Fruit fly (Drosophila melanogaster) whole organism, embryonic: ENCODE results near the gene endos.
A peak's percentile ranks its signal among the peaks of the same experiment; 100 is the strongest.

Experiments
- Bteb2 ChIP-seq: fragments of 200-800 bp; sonication (Bioruptor generic); optimal IDR thresholded peaks from 2 replicates; lab custom pipeline; 2016; ENCODE audit warnings: missing biosample characterization, missing genetic modification characterization
- CG10147 ChIP-seq: fragments of 200-800 bp; sonication (Bioruptor generic); optimal IDR thresholded peaks from 2 replicates; lab custom pipeline; 2019; ENCODE audit warnings: missing biosample characterization, mild to moderate bottlenecking, missing genetic modification characterization, moderate library complexity
- CG10654 ChIP-seq: fragments of 200-800 bp; sonication (Bioruptor generic); optimal IDR thresholded peaks from 2 replicates; lab custom pipeline; 2016; ENCODE audit warnings: missing biosample characterization, missing genetic modification characterization
- CG12219 ChIP-seq: fragments of 200-800 bp; sonication (Bioruptor generic); optimal IDR thresholded peaks from 3 replicates; lab custom pipeline; 2018; ENCODE audit warnings: missing biosample characterization, mild to moderate bottlenecking, missing genetic modification characterization
- CG13287 ChIP-seq: fragments of 200-800 bp; sonication (Bioruptor generic); IDR thresholded peaks from 2 replicates; pipeline ENCODE4 v1.3.6; 2022; ENCODE audit warnings: missing biosample characterization, missing genetic modification characterization; ENCODE audit not compliant: partially characterized antibody
- CG15696 ChIP-seq: fragments of 200-800 bp; sonication (Bioruptor generic); optimal IDR thresholded peaks from 2 replicates; lab custom pipeline; 2019; ENCODE audit warnings: missing biosample characterization, mild to moderate bottlenecking, missing genetic modification characterization, moderate library complexity
- CG1602 ChIP-seq: fragments of 200-800 bp; sonication (Bioruptor generic); optimal IDR thresholded peaks from 3 replicates; lab custom pipeline; 2016; ENCODE audit warnings: missing biosample characterization, missing genetic modification characterization
- CG16863 ChIP-seq: fragments of 200-800 bp; sonication (Bioruptor generic); optimal IDR thresholded peaks from 3 replicates; lab custom pipeline; 2016; ENCODE audit warnings: missing biosample characterization, missing genetic modification characterization
- CG17829 ChIP-seq: fragments of 200-800 bp; optimal IDR thresholded peaks from 2 replicates; lab custom pipeline; 2019; ENCODE audit warnings: missing biosample characterization, mild to moderate bottlenecking, missing genetic modification characterization, moderate library complexity
- CG17912 ChIP-seq: fragments of 200-800 bp; sonication (Bioruptor generic); optimal IDR thresholded peaks from 2 replicates; lab custom pipeline; 2018; ENCODE audit warnings: missing biosample characterization, mild to moderate bottlenecking, missing genetic modification characterization
- CG18262 ChIP-seq: fragments of 200-800 bp; optimal IDR thresholded peaks from 3 replicates; lab custom pipeline; 2019; ENCODE audit warnings: missing biosample characterization, mild to moderate bottlenecking, missing genetic modification characterization, moderate library complexity
- CG18619 ChIP-seq: fragments of 200-800 bp; sonication (Bioruptor generic); optimal IDR thresholded peaks from 3 replicates; lab custom pipeline; 2017; ENCODE audit warnings: missing biosample characterization, mild to moderate bottlenecking, missing genetic modification characterization
- CG32767 ChIP-seq: fragments of 200-800 bp; sonication (Bioruptor generic); IDR thresholded peaks from 2 replicates; pipeline ENCODE4 v1.3.6; 2022; ENCODE audit warnings: missing biosample characterization, missing genetic modification characterization
- CG3847 ChIP-seq: fragments of 200-800 bp; sonication (Bioruptor generic); IDR thresholded peaks from 2 replicates; pipeline ENCODE4 v1.3.6; 2022; ENCODE audit warnings: missing biosample characterization, missing genetic modification characterization
- CG4282 ChIP-seq: fragments of 200-800 bp; sonication (Bioruptor generic); optimal IDR thresholded peaks from 2 replicates; lab custom pipeline; 2016; ENCODE audit warnings: missing biosample characterization, missing genetic modification characterization
- CG4424 ChIP-seq: fragments of 200-800 bp; sonication (Bioruptor generic); optimal IDR thresholded peaks from 3 replicates; lab custom pipeline; 2016; ENCODE audit warnings: missing biosample characterization, missing genetic modification characterization
- CG4707 ChIP-seq: fragments of 200-800 bp; sonication (Bioruptor generic); optimal IDR thresholded peaks from 2 replicates; lab custom pipeline; 2018; ENCODE audit warnings: missing biosample characterization, mild to moderate bottlenecking, missing genetic modification characterization, moderate library complexity
- CG5953 ChIP-seq: fragments of 200-800 bp; sonication (Bioruptor generic); IDR thresholded peaks from 2 replicates; pipeline ENCODE4 v1.3.6; 2022; ENCODE audit warnings: missing biosample characterization, missing genetic modification characterization
- CG7556 ChIP-seq: fragments of 200-800 bp; sonication (Bioruptor generic); optimal IDR thresholded peaks from 2 replicates; lab custom pipeline; 2017; ENCODE audit warnings: missing biosample characterization, mild to moderate bottlenecking, missing genetic modification characterization
- CG8281 ChIP-seq: fragments of 200-800 bp; sonication (Bioruptor generic); optimal IDR thresholded peaks from 2 replicates; lab custom pipeline; 2018; ENCODE audit warnings: missing biosample characterization, mild to moderate bottlenecking, missing genetic modification characterization, moderate library complexity
- CG9609 ChIP-seq: fragments of 200-800 bp; sonication (Bioruptor generic); optimal IDR thresholded peaks from 3 replicates; lab custom pipeline; 2016; ENCODE audit warnings: missing biosample characterization, missing genetic modification characterization
- CG9876 ChIP-seq: fragments of 200-800 bp; sonication (Bioruptor generic); optimal IDR thresholded peaks from 2 replicates; lab custom pipeline; 2016; ENCODE audit warnings: missing biosample characterization, missing genetic modification characterization
- Dll ChIP-seq: fragments of 200-800 bp; sonication (Bioruptor generic); IDR thresholded peaks from 4 replicates; pipeline ENCODE4 v1.3.6; 2022; ENCODE audit warnings: missing biosample characterization, missing genetic modification characterization; ENCODE audit not compliant: partially characterized antibody
- Doc2 ChIP-seq: fragments of 200-800 bp; sonication (Bioruptor generic); IDR thresholded peaks from 2 replicates; pipeline ENCODE4 v1.3.6; 2022; ENCODE audit warnings: missing biosample characterization, missing genetic modification characterization
- Jarid2 ChIP-seq: fragments of 200-800 bp; sonication (Bioruptor generic); optimal IDR thresholded peaks from 3 replicates; lab custom pipeline; 2017; ENCODE audit warnings: mild to moderate bottlenecking, missing biosample characterization, missing genetic modification reagents, missing genetic modification characterization
- Scr ChIP-seq: fragments of 200-800 bp; sonication (Bioruptor generic); IDR thresholded peaks from 2 replicates; pipeline ENCODE4 v1.3.6; 2022; ENCODE audit warnings: missing biosample characterization, missing genetic modification characterization; ENCODE audit not compliant: partially characterized antibody
- Six4 ChIP-seq: fragments of 200-800 bp; sonication (Bioruptor generic); optimal IDR thresholded peaks from 2 replicates; lab custom pipeline; 2016; ENCODE audit warnings: missing biosample characterization, missing genetic modification characterization
- amos ChIP-seq: fragments of 200-800 bp; sonication (Bioruptor generic); IDR thresholded peaks from 2 replicates; pipeline ENCODE4 v1.3.6; 2022; ENCODE audit warnings: missing biosample characterization, missing genetic modification characterization; ENCODE audit not compliant: partially characterized antibody
- aop ChIP-seq: fragments of 200-800 bp; sonication (Bioruptor generic); IDR thresholded peaks from 2 replicates; pipeline ENCODE4 v1.3.6; 2022; ENCODE audit warnings: missing biosample characterization, missing genetic modification characterization
- bsh ChIP-seq, 2 experiments: fragments of 200-800 bp; sonication (Bioruptor generic); optimal IDR thresholded peaks; 2 replicates each; lab custom pipeline; 2017 to 2018; ENCODE audit warnings: mild to moderate bottlenecking in 2 of 2, missing biosample characterization in 2 of 2, missing genetic modification characterization in 2 of 2, moderate library complexity in 1 of 2
- chif ChIP-seq, 2 experiments: fragments of 200-800 bp; sonication (Bioruptor generic); optimal IDR thresholded peaks; 3 replicates each; lab custom pipeline; 2016; ENCODE audit warnings: missing biosample characterization in 2 of 2, missing genetic modification characterization in 2 of 2
- eve ChIP-seq, 2 experiments: fragments of >200 bp; optimal IDR thresholded peaks; 2 replicates each; lab custom pipeline; 2017; ENCODE audit warnings: missing biosample characterization in 2 of 2, missing genetic modification characterization in 2 of 2
- fd3F ChIP-seq: fragments of 200-800 bp; sonication (Bioruptor generic); optimal IDR thresholded peaks from 2 replicates; lab custom pipeline; 2018; ENCODE audit warnings: missing biosample characterization, mild to moderate bottlenecking, missing genetic modification characterization, moderate library complexity
- gt ChIP-seq: fragments of 200-800 bp; sonication (Bioruptor generic); IDR thresholded peaks from 2 replicates; pipeline ENCODE4 v1.3.6; 2022; ENCODE audit warnings: missing biosample characterization, missing genetic modification characterization
- hb ChIP-seq: fragments of 200-800 bp; sonication (Bioruptor generic); IDR thresholded peaks from 3 replicates; pipeline ENCODE4 v1.3.6; 2022; ENCODE audit warnings: missing biosample characterization, missing genetic modification characterization; ENCODE audit not compliant: partially characterized antibody
- hkb ChIP-seq, 2 experiments: fragments of 200-800 bp in 1 of 2; fragments of >200 bp in 1 of 2; sonication (Bioruptor generic) in 1 of 2; IDR thresholded peaks in 1 of 2; optimal IDR thresholded peaks in 1 of 2; 2 replicates each; pipeline versions ENCODE4 v1.3.6 to Lab custom; 2017 to 2022; ENCODE audit warnings: missing biosample characterization in 1 of 2, missing genetic modification characterization in 1 of 2
- jumu ChIP-seq: fragments of 200-800 bp; sonication (Bioruptor generic); optimal IDR thresholded peaks from 3 replicates; lab custom pipeline; 2016; ENCODE audit warnings: missing biosample characterization, missing genetic modification characterization
- kah ChIP-seq: fragments of 200-800 bp; sonication (Bioruptor generic); optimal IDR thresholded peaks from 2 replicates; lab custom pipeline; 2018; ENCODE audit warnings: missing biosample characterization, mild to moderate bottlenecking, missing genetic modification characterization
- lmd ChIP-seq: fragments of 200-800 bp; sonication (Bioruptor generic); IDR thresholded peaks from 2 replicates; pipeline ENCODE4 v1.3.6; 2022; ENCODE audit warnings: missing biosample characterization, missing genetic modification characterization
- mam ChIP-seq: fragments of 200-800 bp; sonication (Bioruptor generic); optimal IDR thresholded peaks from 3 replicates; lab custom pipeline; 2016; ENCODE audit warnings: missing biosample characterization, missing genetic modification characterization
- pzg ChIP-seq: fragments of 200-800 bp; sonication (Bioruptor generic); optimal IDR thresholded peaks from 3 replicates; lab custom pipeline; 2018; ENCODE audit warnings: missing biosample characterization, mild to moderate bottlenecking, missing genetic modification characterization, moderate library complexity
- slbo ChIP-seq: fragments of 200-800 bp; sonication (Bioruptor generic); IDR thresholded peaks from 2 replicates; pipeline ENCODE4 v1.3.6; 2022; ENCODE audit warnings: missing biosample characterization, missing genetic modification characterization
- stwl ChIP-seq: fragments of 200-800 bp; sonication (Bioruptor generic); optimal IDR thresholded peaks from 3 replicates; lab custom pipeline; 2018; ENCODE audit warnings: missing biosample characterization, mild to moderate bottlenecking, missing genetic modification characterization, moderate library complexity
- tin ChIP-seq: fragments of 200-800 bp; sonication (Bioruptor generic); optimal IDR thresholded peaks from 3 replicates; lab custom pipeline; 2016; ENCODE audit warnings: missing biosample characterization, missing genetic modification characterization
- ttk ChIP-seq: fragments of 200-800 bp; sonication (Bioruptor generic); IDR thresholded peaks from 2 replicates; pipeline ENCODE4 v2.1.2; 2022; ENCODE audit warnings: missing biosample characterization, missing genetic modification characterization
- vvl ChIP-seq: fragments of 200-800 bp; sonication (Bioruptor generic); IDR thresholded peaks from 2 replicates; pipeline ENCODE4 v1.3.6; 2022; ENCODE audit warnings: missing biosample characterization, missing genetic modification characterization

endos gene

dm6 chr3L:14050944-14051548, 19.5 kb upstream of the endos start, which contains the start of gene CG6833 (continued):
- peak; percentile 59; the same call in 1 of the 2 replicates for TF ChIP-seq CG5953 (GFP tag; lab: Robert Waterston, UW)
- no peak for TF ChIP-seq CG10147 (GFP tag; lab: Kevin White, UChicago)
- peak; percentile 58; the same call in 1 of the 2 replicates for TF ChIP-seq aop
- TF ChIP-seq CG9876 (GFP tag; lab: Kevin White, UChicago) = peak; percentile 77
- peak; percentile 61 for TF ChIP-seq CG10654 (GFP tag; lab: Kevin White, UChicago)
- TF ChIP-seq Doc2 (GFP tag; lab: Robert Waterston, UW) = no peak
- TF ChIP-seq gt (GFP tag; lab: Robert Waterston, UW) = peak; percentile 30; the same call in 1 of the 2 replicates
- TF ChIP-seq jumu (GFP tag; lab: Kevin White, UChicago) = peak; percentile 70
- TF ChIP-seq vvl (GFP tag; lab: Robert Waterston, UW) = peak; percentile 91
- TF ChIP-seq CG16863 (GFP tag; lab: Kevin White, UChicago) = peak; percentile 59
- TF ChIP-seq hb (GFP tag; lab: Robert Waterston, UW) = no peak

- TF ChIP-seq stwl (peak; percentile 28), ttk (GFP tag; lab: Robert Waterston, UW) (peak; percentile 68), CG3847 (GFP tag; lab: Robert Waterston, UW) (peak; percentile 71), Scr (GFP tag; lab: Robert Waterston, UW) (no peak; the same call in 1 of the 2 replicates), CG9876 (GFP tag; lab: Kevin White, UChicago) (peak; percentile 51), CG4424 (no peak), bsh (GFP tag; optimal IDR thresholded peaks at IDR 0.05; lab: Kevin White, UChicago) (peak in 1 of 2 experiments; percentile 83), CG4707 (GFP tag; lab: Kevin White, UChicago) (no peak), chif (GFP tag; optimal IDR thresholded peaks at IDR 0.05; lab: Kevin White, UChicago) (peak; percentile 10 to 74), CG17829 (peak; percentile 56), CG8281 (tag; lab: Kevin White, UChicago) (peak; percentile 25), hkb (optimal IDR thresholded peaks at IDR 0.05; lab: Kevin White, UChicago) (no peak), hkb (GFP tag; IDR thresholded peaks at IDR 0.05; lab: Robert Waterston, UW) (peak; percentile 66), kah (GFP tag; lab: Kevin White, UChicago) (peak; percentile 31), pzg (GFP tag; lab: Kevin White, UChicago) (peak; percentile 38), CG12219 (GFP tag; lab: Kevin White, UChicago) (peak; percentile 75), slbo (GFP tag; lab: Robert Waterston, UW) (peak; percentile 86), tin (GFP tag; lab: Kevin White, UChicago) (peak; percentile 49), lmd (GFP tag; lab: Robert Waterston, UW) (peak; percentile 70), CG1602 (GFP tag; lab: Kevin White, UChicago) (peak; percentile 68), CG18262 (tag; lab: Kevin White, UChicago) (peak; percentile 67), CG4282 (GFP tag; lab: Kevin White, UChicago) (no peak), CG32767 (GFP tag; lab: Robert Waterston, UW) (peak; percentile 63; the same call in 1 of the 2 replicates), eve (GFP tag; optimal IDR thresholded peaks at IDR 0.05; lab: Kevin White, UChicago) (no peak), Six4 (peak; percentile 34), CG7556 (GFP tag; lab: Kevin White, UChicago) (peak; percentile 32), CG9609 (peak; percentile 67), Jarid2 (GFP tag; lab: Kevin White, UChicago) (no peak), CG15696 (peak; percentile 73), CG18619 (GFP tag; lab: Kevin White, UChicago) (peak; percentile 66), fd3F (peak; percentile 66), CG13287 (peak; percentile 17; the same call in 1 of the 2 replicates), Dll (GFP tag; lab: Robert Waterston, UW) (0 out of 4 replicates have a peak, but pooled peaks have one; percentile 15), Bteb2 (GFP tag; lab: Kevin White, UChicago) (peak; percentile 61), amos (peak; percentile 28; the same call in 1 of the 2 replicates), CG17912 (GFP tag; lab: Kevin White, UChicago) (peak; percentile 20), mam (GFP tag; lab: Kevin White, UChicago) (peak; percentile 82)
These were observed 18.2 kb upstream of the endos start, which contains the start of gene Neurl4 for dm6 chr3L:14049620-14050253. TSS of gene Neurl4 (minus strand) at chr3L:14049892.
